Fruit fly (Drosophila melanogaster) whole organism, prepupa: Measurements from ENCODE around the gene CG43092.

Experiments used
- Blimp-1 ChIP-seq: fragments of 200-800 bp; sonication (Bioruptor generic); optimal IDR thresholded peaks from 3 replicates; lab custom pipeline; 2017; ENCODE audit warnings: missing biosample characterization, missing genetic modification characterization, mild to moderate bottlenecking, moderate library complexity, missing genetic modification reagents
- CG10669 ChIP-seq: fragments of 200-800 bp; sonication (Bioruptor generic); optimal IDR thresholded peaks from 3 replicates; lab custom pipeline; 2018; ENCODE audit warnings: missing biosample characterization, mild to moderate bottlenecking, missing genetic modification characterization, moderate library complexity
- CG11294 ChIP-seq: fragments of 200-800 bp; sonication (Bioruptor generic); IDR thresholded peaks from 2 replicates; pipeline ENCODE4 v1.3.6; 2022; ENCODE audit warnings: missing biosample characterization, missing genetic modification characterization
- CG11902 ChIP-seq: fragments of 200-800 bp; sonication (Bioruptor generic); optimal IDR thresholded peaks from 3 replicates; lab custom pipeline; 2016; ENCODE audit warnings: missing biosample characterization, missing genetic modification characterization
- CG16779 ChIP-seq: fragments of 200-800 bp; sonication (Bioruptor generic); optimal IDR thresholded peaks from 3 replicates; lab custom pipeline; 2017; ENCODE audit warnings: missing biosample characterization, mild to moderate bottlenecking, missing genetic modification characterization
- CG3032 ChIP-seq: fragments of 200-800 bp; optimal IDR thresholded peaks from 2 replicates; lab custom pipeline; 2019; ENCODE audit warnings: missing biosample characterization, mild to moderate bottlenecking, missing genetic modification characterization, moderate library complexity
- CG32006 ChIP-seq: fragments of 200-800 bp; sonication (Bioruptor generic); optimal IDR thresholded peaks from 3 replicates; lab custom pipeline; 2017; ENCODE audit warnings: missing biosample characterization, mild to moderate bottlenecking, missing genetic modification characterization
- CG6163 ChIP-seq: fragments of 200-800 bp; sonication (Bioruptor generic); IDR thresholded peaks from 3 replicates; pipeline ENCODE4 v1.3.6; 2022; ENCODE audit warnings: missing biosample characterization, missing genetic modification characterization
- CG6276 ChIP-seq: fragments of 200-800 bp; sonication (Bioruptor generic); optimal IDR thresholded peaks from 2 replicates; lab custom pipeline; 2017; ENCODE audit warnings: missing biosample characterization, mild to moderate bottlenecking, missing genetic modification characterization
- CG6808 ChIP-seq: fragments of 200-800 bp; sonication (Bioruptor generic); optimal IDR thresholded peaks from 3 replicates; lab custom pipeline; 2017; ENCODE audit warnings: missing biosample characterization, missing genetic modification characterization, mild to moderate bottlenecking, moderate library complexity, missing genetic modification reagents
- CG6854 ChIP-seq: fragments of 200-800 bp; sonication (Bioruptor generic); optimal IDR thresholded peaks from 2 replicates; lab custom pipeline; 2017; ENCODE audit warnings: missing biosample characterization, mild to moderate bottlenecking, missing genetic modification characterization
- CG7368 ChIP-seq: fragments of 200-800 bp; sonication (Bioruptor generic); optimal IDR thresholded peaks from 3 replicates; lab custom pipeline; 2016; ENCODE audit warnings: missing biosample characterization, missing genetic modification characterization
- CG8119 ChIP-seq: fragments of 200-800 bp; sonication (Bioruptor generic); IDR thresholded peaks from 3 replicates; pipeline ENCODE4 v1.3.6; 2022; ENCODE audit warnings: missing biosample characterization, missing genetic modification characterization
- CG8319 ChIP-seq: fragments of 200-800 bp; sonication (Bioruptor generic); optimal IDR thresholded peaks from 3 replicates; lab custom pipeline; 2016; ENCODE audit warnings: missing biosample characterization, missing genetic modification characterization
- CG8632 ChIP-seq: fragments of 200-800 bp; sonication (Bioruptor generic); optimal IDR thresholded peaks from 3 replicates; lab custom pipeline; 2016; ENCODE audit warnings: missing biosample characterization, missing genetic modification characterization
- Eip75B ChIP-seq: fragments of 200-800 bp; sonication (Bioruptor generic); optimal IDR thresholded peaks from 3 replicates; lab custom pipeline; 2016; ENCODE audit warnings: missing biosample characterization, missing genetic modification characterization
- Gug ChIP-seq: fragments of 200-800 bp; sonication (Bioruptor generic); IDR thresholded peaks from 2 replicates; pipeline ENCODE4 v1.3.6; 2022; ENCODE audit warnings: missing biosample characterization, missing genetic modification characterization
- Hr39 ChIP-seq: fragments of 200-800 bp; sonication (Bioruptor generic); optimal IDR thresholded peaks from 2 replicates; lab custom pipeline; 2016; ENCODE audit warnings: missing biosample characterization, missing genetic modification characterization
- Hr4 ChIP-seq: fragments of 200-800 bp; sonication (Bioruptor generic); optimal IDR thresholded peaks from 3 replicates; lab custom pipeline; 2016; ENCODE audit warnings: missing biosample characterization, missing genetic modification characterization
- Met ChIP-seq: fragments of 200-800 bp; sonication (Bioruptor generic); optimal IDR thresholded peaks from 3 replicates; lab custom pipeline; 2016; ENCODE audit warnings: missing biosample characterization, missing genetic modification characterization
- OdsH ChIP-seq: fragments of 200-800 bp; sonication (Bioruptor generic); optimal IDR thresholded peaks from 3 replicates; lab custom pipeline; 2016; ENCODE audit warnings: missing biosample characterization, missing genetic modification characterization
- Smox ChIP-seq: fragments of 200-800 bp; sonication (Bioruptor generic); optimal IDR thresholded peaks from 3 replicates; lab custom pipeline; 2016; ENCODE audit warnings: missing biosample characterization, missing genetic modification characterization
- Sox102F ChIP-seq: fragments of 200-800 bp; sonication (Bioruptor generic); optimal IDR thresholded peaks from 2 replicates; lab custom pipeline; 2016; ENCODE audit warnings: missing biosample characterization, mild to moderate bottlenecking, missing genetic modification characterization
- Sox15 ChIP-seq: fragments of 200-800 bp; sonication (Bioruptor generic); optimal IDR thresholded peaks from 3 replicates; lab custom pipeline; 2016; ENCODE audit warnings: missing biosample characterization, missing genetic modification characterization
- achi ChIP-seq: fragments of 200-800 bp; sonication (Bioruptor generic); optimal IDR thresholded peaks from 3 replicates; lab custom pipeline; 2016; ENCODE audit warnings: missing biosample characterization, missing genetic modification characterization
- cyc ChIP-seq: fragments of 200-800 bp; sonication (Bioruptor generic); optimal IDR thresholded peaks from 3 replicates; lab custom pipeline; 2016; ENCODE audit warnings: missing biosample characterization, missing genetic modification characterization
- dac ChIP-seq: fragments of 200-800 bp; sonication (Bioruptor generic); optimal IDR thresholded peaks from 2 replicates; lab custom pipeline; 2017; ENCODE audit warnings: missing biosample characterization, mild to moderate bottlenecking, missing genetic modification characterization
- dsx ChIP-seq: fragments of 200-800 bp; optimal IDR thresholded peaks from 3 replicates; lab custom pipeline; 2019; ENCODE audit warnings: missing biosample characterization, mild to moderate bottlenecking, missing genetic modification characterization, moderate library complexity; ENCODE audit not compliant: poor library complexity, severe bottlenecking
- eg ChIP-seq: fragments of 200-800 bp; sonication (Bioruptor generic); IDR thresholded peaks from 3 replicates; pipeline ENCODE4 v1.3.6; 2022; ENCODE audit warnings: missing biosample characterization, missing genetic modification characterization
- fd85E ChIP-seq: fragments of 200-800 bp; sonication (Bioruptor generic); optimal IDR thresholded peaks from 3 replicates; lab custom pipeline; 2016; ENCODE audit warnings: missing biosample characterization, missing genetic modification characterization
- lz ChIP-seq: fragments of 200-800 bp; sonication (Bioruptor generic); optimal IDR thresholded peaks from 3 replicates; lab custom pipeline; 2016; ENCODE audit warnings: missing biosample characterization, missing genetic modification characterization
- net ChIP-seq: fragments of 200-800 bp; sonication (Bioruptor generic); optimal IDR thresholded peaks from 3 replicates; lab custom pipeline; 2016; ENCODE audit warnings: missing biosample characterization, missing genetic modification characterization
- salr ChIP-seq, 2 experiments: fragments of 200-800 bp; sonication (Bioruptor generic); optimal IDR thresholded peaks; 3 replicates each; lab custom pipeline; 2016 to 2018; ENCODE audit warnings: missing biosample characterization in 2 of 2, missing genetic modification characterization in 2 of 2, mild to moderate bottlenecking in 1 of 2
- ss ChIP-seq, 2 experiments: fragments of 200-800 bp; sonication (Bioruptor generic); optimal IDR thresholded peaks; 2 replicates in 1 of 2; 3 replicates in 1 of 2; lab custom pipeline; 2017 to 2018; ENCODE audit warnings: mild to moderate bottlenecking in 2 of 2, missing biosample characterization in 2 of 2, missing genetic modification characterization in 2 of 2, moderate library complexity in 1 of 2

Gene CG43092

dm6 chr3R:22771670-22772069, 2.2 kb upstream of the CG43092 start, which contains the start of gene CG43095:
CG43095 (minus strand) TSS chr3R:22771770.
- TF ChIP-seq Sox15 (GFP tag; lab: Kevin White, UChicago) (no peak), CG32006 (GFP tag; lab: Kevin White, UChicago) (no peak), Hr4 (GFP tag; lab: Kevin White, UChicago) (no peak), salr (GFP tag; optimal IDR thresholded peaks at IDR 0.05; lab: Kevin White, UChicago) (no peak), CG16779 (no peak), net (GFP tag; lab: Kevin White, UChicago) (no peak), dac (GFP tag; lab: Kevin White, UChicago) (no peak), Met (GFP tag; lab: Kevin White, UChicago) (no peak), lz (GFP tag; lab: Kevin White, UChicago) (no peak), CG11902 (no peak)

DNA sequence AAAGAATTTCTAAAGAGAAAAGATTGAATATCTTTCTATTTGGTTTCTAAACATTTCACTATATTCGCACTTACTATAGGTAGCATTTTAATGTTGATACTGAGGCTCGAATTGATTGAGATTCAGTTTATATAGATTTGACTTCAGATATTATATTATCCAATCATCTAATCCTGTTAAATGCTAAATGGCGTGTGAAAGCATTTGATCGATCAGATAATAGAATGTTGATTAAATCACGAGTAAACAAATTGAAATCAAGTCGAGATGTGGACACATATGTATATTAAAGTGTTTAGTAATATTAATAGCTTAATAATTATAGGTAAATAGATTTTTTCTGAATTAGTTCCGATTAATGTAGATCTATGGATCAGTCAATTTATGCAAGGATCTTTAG, 1.4 kb upstream of the CG43092 start, which contains the start of gene CG43094:
TSS of gene CG43094 (minus strand) at position 101 of the 400 bp plus-strand sequence.
- TF ChIP-seq CG6808: no peak
- no peak for TF ChIP-seq eg (GFP tag; lab: Robert Waterston, UW)
- no peak for TF ChIP-seq ss (GFP tag; optimal IDR thresholded peaks at IDR 0.05; lab: Kevin White, UChicago)
- TF ChIP-seq Met (GFP tag; lab: Kevin White, UChicago): no peak
- TF ChIP-seq Hr39 (GFP tag; lab: Kevin White, UChicago): no peak
- no peak for TF ChIP-seq Sox15 (GFP tag; lab: Kevin White, UChicago)
- no peak for TF ChIP-seq Blimp-1 (GFP tag; lab: Kevin White, UChicago)
- no peak for TF ChIP-seq CG11294 (GFP tag; lab: Robert Waterston, UW)
- no peak for TF ChIP-seq CG6854 (GFP tag; lab: Kevin White, UChicago)
- TF ChIP-seq CG6163: no peak
- TF ChIP-seq Hr4 (GFP tag; lab: Kevin White, UChicago): no peak
- TF ChIP-seq Eip75B (GFP tag; lab: Kevin White, UChicago): no peak
- no peak for TF ChIP-seq CG7368
- TF ChIP-seq CG8632 (GFP tag; lab: Kevin White, UChicago): no peak

- TF ChIP-seq Smox (GFP tag; lab: Kevin White, UChicago) (no peak), Gug (GFP tag; lab: Robert Waterston, UW) (no peak), salr (GFP tag; optimal IDR thresholded peaks at IDR 0.05; lab: Kevin White, UChicago) (no peak), CG8119 (no peak), CG6808 (no peak)
Observed at dm6 chr3R:22770207-22770606, 740 bp upstream of the CG43092 start, which contains the start of gene CG43093. CG43093 (minus strand) TSS chr3R:22770307.

DNA sequence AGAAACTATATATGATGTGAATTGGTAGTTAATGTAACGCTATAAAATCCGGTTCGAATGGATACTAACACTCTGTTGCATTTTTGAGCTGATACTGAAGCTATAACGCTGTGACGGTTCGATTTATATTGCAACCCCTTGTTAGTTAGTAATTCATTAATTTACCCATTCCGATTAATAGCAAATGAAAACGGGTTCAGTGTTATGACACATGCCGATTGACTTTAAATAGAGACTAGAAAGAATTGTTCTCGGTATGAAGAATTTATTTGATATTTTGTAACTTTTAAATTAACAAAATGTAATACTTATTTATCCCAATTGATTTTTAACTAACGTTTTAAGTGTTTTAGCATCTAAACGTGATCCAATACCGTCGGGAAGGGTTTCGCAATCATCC, 834 bp downstream of the CG43092 start, which contains the start of gene CG43091:
TSS of gene CG43091 (minus strand) at position 101 of the 400 bp plus-strand sequence.
- no peak for TF ChIP-seq CG6276
- no peak for TF ChIP-seq net (GFP tag; lab: Kevin White, UChicago)
- no peak for TF ChIP-seq CG11902
- TF ChIP-seq achi: no peak
- TF ChIP-seq OdsH (GFP tag; lab: Kevin White, UChicago): no peak
- no peak for TF ChIP-seq Sox102F
- TF ChIP-seq cyc (GFP tag; lab: Kevin White, UChicago): no peak
- TF ChIP-seq CG32006 (GFP tag; lab: Kevin White, UChicago): no peak
- TF ChIP-seq CG11294 (GFP tag; lab: Robert Waterston, UW): no peak
- TF ChIP-seq Sox15 (GFP tag; lab: Kevin White, UChicago): no peak
- TF ChIP-seq CG10669 (GFP tag; lab: Kevin White, UChicago): no peak
- no peak for TF ChIP-seq dsx
- no peak for TF ChIP-seq Hr4 (GFP tag; lab: Kevin White, UChicago)
- no peak for TF ChIP-seq Met (GFP tag; lab: Kevin White, UChicago)
- no peak for TF ChIP-seq fd85E (GFP tag; lab: Kevin White, UChicago)
- no peak for TF ChIP-seq CG3032 (tag; lab: Kevin White, UChicago)
- no peak for TF ChIP-seq CG8319 (GFP tag; lab: Kevin White, UChicago)
- TF ChIP-seq, all 60 proteins: peak for 0
